Fruit fly (Drosophila melanogaster) S2 (cell line): ENCODE results near the gene CG6749.
A peak's percentile ranks its signal among the peaks of the same experiment; 100 is the strongest.

Experiments used
- CG8478 ChIP-seq: fragments of >200 bp; optimal IDR thresholded peaks from 2 replicates; lab custom pipeline; 2018
- CTCF ChIP-seq, 2 experiments: fragments of >200 bp; optimal IDR thresholded peaks; 2 replicates each; lab custom pipeline; 2018

dm6 chr3L:9751625-9752024, 18.0 kb upstream of the CG6749 start:
- TF ChIP-seq CG8478 (lab: Kevin White, UChicago) (no peak), CTCF (optimal IDR thresholded peaks at IDR 0.05; lab: Kevin White, UChicago) (peak; percentile 89 to 90)
